Worm (Caenorhabditis elegans) whole organism, late embryonic: ENCODE measurements around the gene F49E12.8.

Experiments used
- C38D4.7 ChIP-seq: fragments of 200-800 bp; sonication (Bioruptor generic); optimal IDR thresholded peaks from 2 replicates; lab custom pipeline; 2018; ENCODE audit warnings: mild to moderate bottlenecking, missing genetic modification characterization, moderate library complexity, missing compliant biosample characterization
- F13H6.1 ChIP-seq: sonication (generic microtip); optimal IDR thresholded peaks from 2 replicates; lab custom pipeline; 2016; ENCODE audit warnings: missing genetic modification characterization, missing compliant biosample characterization
- K09A11.1 ChIP-seq: sonication (generic microtip); optimal IDR thresholded peaks from 2 replicates; lab custom pipeline; 2017; ENCODE audit warnings: antibody characterized with exemption, mild to moderate bottlenecking, missing genetic modification characterization, missing compliant biosample characterization; ENCODE audit not compliant: insufficient read depth
- T23F11.4 ChIP-seq: fragments of 200-800 bp; sonication (Bioruptor generic); optimal IDR thresholded peaks from 2 replicates; lab custom pipeline; 2018; ENCODE audit warnings: mild to moderate bottlenecking, missing genetic modification characterization, missing compliant biosample characterization
- ahr-1 ChIP-seq: sonication (generic microtip); optimal IDR thresholded peaks from 2 replicates; lab custom pipeline; 2016; ENCODE audit warnings: missing genetic modification characterization, missing compliant biosample characterization
- ama-1 ChIP-seq: fragments of 150-350 bp; optimal IDR thresholded peaks from 2 replicates; lab custom pipeline; 2014
- ceh-14 ChIP-seq: sonication (generic microtip); optimal IDR thresholded peaks from 2 replicates; lab custom pipeline; 2016; ENCODE audit warnings: missing genotype, missing genetic modification characterization, missing compliant biosample characterization
- ceh-18 ChIP-seq: sonication (generic microtip); optimal IDR thresholded peaks from 2 replicates; lab custom pipeline; 2016; ENCODE audit warnings: missing genetic modification characterization, missing compliant biosample characterization
- ceh-2 ChIP-seq: sonication (generic microtip); optimal IDR thresholded peaks from 2 replicates; lab custom pipeline; 2016; ENCODE audit warnings: missing genotype, missing genetic modification characterization, missing compliant biosample characterization
- ceh-24 ChIP-seq: sonication (generic microtip); optimal IDR thresholded peaks from 2 replicates; lab custom pipeline; 2016; ENCODE audit warnings: mild to moderate bottlenecking, missing genetic modification characterization, missing compliant biosample characterization
- ceh-30 ChIP-seq: fragments of 150-350 bp; optimal IDR thresholded peaks from 2 replicates; lab custom pipeline; 2014; ENCODE audit warnings: missing biosample characterization, missing genetic modification characterization
- ceh-31 ChIP-seq: sonication (generic microtip); optimal IDR thresholded peaks from 2 replicates; lab custom pipeline; 2016; ENCODE audit warnings: missing genetic modification characterization, missing compliant biosample characterization
- ceh-34 ChIP-seq: sonication (generic microtip); optimal IDR thresholded peaks from 2 replicates; lab custom pipeline; 2016; ENCODE audit warnings: mild to moderate bottlenecking, missing genetic modification characterization, missing compliant biosample characterization
- ceh-45 ChIP-seq: fragments of 200-800 bp; sonication (Bioruptor generic); IDR thresholded peaks from 2 replicates; pipeline ENCODE4 v1.3.6; 2022; ENCODE audit warnings: missing genetic modification reagents, missing genetic modification characterization, missing compliant biosample characterization
- dmd-4 ChIP-seq: sonication (generic microtip); optimal IDR thresholded peaks from 2 replicates; lab custom pipeline; 2016; ENCODE audit warnings: borderline replicate concordance, missing genetic modification characterization, missing compliant biosample characterization
- dve-1 ChIP-seq: sonication (generic microtip); optimal IDR thresholded peaks from 2 replicates; lab custom pipeline; 2017; ENCODE audit warnings: antibody characterized with exemption, mild to moderate bottlenecking, missing genetic modification characterization, missing compliant biosample characterization
- elt-2 ChIP-seq: sonication (generic microtip); optimal IDR thresholded peaks from 2 replicates; lab custom pipeline; 2016; ENCODE audit warnings: missing genetic modification reagents, missing genetic modification characterization, missing compliant biosample characterization
- elt-4 ChIP-seq: sonication (generic microtip); optimal IDR thresholded peaks from 2 replicates; lab custom pipeline; 2016; ENCODE audit warnings: missing genetic modification characterization, missing compliant biosample characterization
- eyg-1 ChIP-seq: sonication (generic microtip); optimal IDR thresholded peaks from 2 replicates; lab custom pipeline; 2016; ENCODE audit warnings: missing genotype, missing genetic modification characterization, missing compliant biosample characterization
- fax-1 ChIP-seq: sonication (generic microtip); optimal IDR thresholded peaks from 2 replicates; lab custom pipeline; 2016; ENCODE audit warnings: missing genotype, missing genetic modification characterization, missing compliant biosample characterization
- gmeb-2 ChIP-seq: sonication (generic microtip); optimal IDR thresholded peaks from 2 replicates; lab custom pipeline; 2016; ENCODE audit warnings: missing genetic modification characterization, inconsistent platforms, missing compliant biosample characterization
- hlh-15 ChIP-seq: sonication (generic microtip); optimal IDR thresholded peaks from 2 replicates; lab custom pipeline; 2016; ENCODE audit warnings: missing genetic modification characterization, missing compliant biosample characterization
- hlh-30 ChIP-seq: sonication (generic microtip); optimal IDR thresholded peaks from 2 replicates; lab custom pipeline; 2017; ENCODE audit warnings: antibody characterized with exemption, missing genetic modification characterization, missing compliant biosample characterization; ENCODE audit not compliant: insufficient read depth
- mec-3 ChIP-seq: sonication (generic microtip); optimal IDR thresholded peaks from 2 replicates; lab custom pipeline; 2016; ENCODE audit warnings: borderline replicate concordance, missing genetic modification characterization, missing compliant biosample characterization
- nhr-232 ChIP-seq: sonication (generic microtip); optimal IDR thresholded peaks from 2 replicates; lab custom pipeline; 2016; ENCODE audit warnings: missing genetic modification characterization, missing compliant biosample characterization
- odd-2 ChIP-seq: sonication (generic microtip); optimal IDR thresholded peaks from 2 replicates; lab custom pipeline; 2017; ENCODE audit warnings: antibody characterized with exemption, mild to moderate bottlenecking, missing genetic modification characterization, missing compliant biosample characterization
- pag-3 ChIP-seq: sonication (generic microtip); optimal IDR thresholded peaks from 2 replicates; lab custom pipeline; 2016; ENCODE audit warnings: missing compliant biosample characterization, missing genetic modification characterization, borderline replicate concordance
- pax-1 ChIP-seq: fragments of 150-350 bp; optimal IDR thresholded peaks from 2 replicates; lab custom pipeline; 2014; ENCODE audit warnings: missing biosample characterization, missing genetic modification characterization
- pha-2 ChIP-seq: sonication (generic microtip); optimal IDR thresholded peaks from 2 replicates; lab custom pipeline; 2017; ENCODE audit warnings: mild to moderate bottlenecking, missing genetic modification characterization, missing compliant biosample characterization
- pha-4 ChIP-seq: fragments of 150-350 bp; optimal IDR thresholded peaks from 2 replicates; lab custom pipeline; 2018; ENCODE audit warnings: missing biosample characterization, missing genetic modification reagents, missing genetic modification characterization
- pros-1 ChIP-seq: fragments of 150-350 bp; optimal IDR thresholded peaks from 2 replicates; lab custom pipeline; 2014; ENCODE audit warnings: missing biosample characterization, missing genetic modification reagents, missing genetic modification characterization
- ref-2 ChIP-seq: sonication (generic microtip); optimal IDR thresholded peaks from 2 replicates; lab custom pipeline; 2016; ENCODE audit warnings: missing genetic modification characterization, missing compliant biosample characterization
- sdc-2 ChIP-seq: sonication (generic microtip); optimal IDR thresholded peaks from 2 replicates; lab custom pipeline; 2016; ENCODE audit warnings: missing genotype, missing genetic modification characterization, missing compliant biosample characterization
- sox-2 ChIP-seq: fragments of 200-800 bp; sonication (Bioruptor generic); IDR thresholded peaks from 2 replicates; pipeline ENCODE4 v1.3.6; 2022; ENCODE audit warnings: missing genetic modification reagents, missing genetic modification characterization, missing compliant biosample characterization
- unc-55 ChIP-seq: sonication (generic microtip); optimal IDR thresholded peaks from 2 replicates; lab custom pipeline; 2017; ENCODE audit warnings: missing biosample characterization, missing genetic modification reagents, missing genetic modification characterization

The F49E12.8 gene

DNA sequence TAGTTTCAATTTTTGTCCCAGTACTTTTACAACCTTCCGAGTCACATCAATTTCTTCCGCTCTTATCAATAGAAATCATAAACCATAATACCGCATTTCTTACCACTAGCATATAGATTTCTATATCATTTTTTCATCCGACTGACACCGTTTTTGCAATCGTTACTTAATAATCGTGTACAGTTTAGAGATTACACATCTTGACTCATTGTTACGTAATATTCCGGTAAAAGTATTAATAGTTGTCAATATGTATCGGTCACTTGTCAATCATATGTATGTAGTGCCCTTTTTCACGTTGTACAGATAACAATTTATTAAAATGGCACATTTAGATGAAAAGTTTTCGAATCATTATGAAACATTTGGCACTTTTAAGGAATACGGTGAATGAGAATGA lies 5.9 kb upstream of the F49E12.8 start:
- TF ChIP-seq pax-1 (no peak), elt-2 (tag; lab: Kevin White, UChicago) (peak; percentile 41)

DNA sequence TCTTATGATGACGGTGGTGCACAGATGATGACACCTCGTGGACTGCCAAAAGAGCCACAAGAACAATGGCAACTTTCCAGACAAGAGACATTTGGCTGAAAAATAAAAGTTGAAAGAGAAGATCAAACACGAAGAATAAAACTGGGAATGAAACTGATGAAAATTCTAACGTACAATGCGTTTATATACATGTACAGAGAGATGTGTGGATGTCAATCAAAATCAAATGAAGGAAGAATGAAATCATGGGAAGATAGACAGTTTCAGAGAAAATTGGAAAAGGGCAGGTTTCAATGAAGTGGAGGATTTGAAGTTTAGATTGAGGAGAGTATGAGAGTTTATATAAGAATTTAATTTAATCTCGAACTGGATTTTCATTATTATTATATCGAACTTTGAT lies 5.0 kb upstream of the F49E12.8 start, which contains the start of gene dod-23:
dod-23 (minus strand) TSS at position 101 of the 400 bp plus-strand sequence.
- TF ChIP-seq dve-1 (no peak), ceh-34 (tag; lab: Kevin White, UChicago) (no peak), K09A11.1 (no peak), hlh-30 (tag; lab: Kevin White, UChicago) (no peak), pha-4 (tag; lab: Kevin White, UChicago) (no peak), ceh-18 (tag; lab: Kevin White, UChicago) (no peak), ama-1 (lab: Kevin White, UChicago) (no peak), gmeb-2 (no peak), pag-3 (tag; lab: Kevin White, UChicago) (no peak), C38D4.7 (no peak), ceh-45 (GFP tag; lab: Robert Waterston, UW) (no peak), nhr-232 (no peak), ceh-24 (tag; lab: Kevin White, UChicago) (no peak), elt-4 (no peak), ceh-30 (no peak), unc-55 (no peak), sox-2 (GFP tag; lab: Robert Waterston, UW) (no peak), fax-1 (tag; lab: Kevin White, UChicago) (no peak), odd-2 (tag; lab: Kevin White, UChicago) (no peak), ahr-1 (tag; lab: Kevin White, UChicago) (no peak)

DNA sequence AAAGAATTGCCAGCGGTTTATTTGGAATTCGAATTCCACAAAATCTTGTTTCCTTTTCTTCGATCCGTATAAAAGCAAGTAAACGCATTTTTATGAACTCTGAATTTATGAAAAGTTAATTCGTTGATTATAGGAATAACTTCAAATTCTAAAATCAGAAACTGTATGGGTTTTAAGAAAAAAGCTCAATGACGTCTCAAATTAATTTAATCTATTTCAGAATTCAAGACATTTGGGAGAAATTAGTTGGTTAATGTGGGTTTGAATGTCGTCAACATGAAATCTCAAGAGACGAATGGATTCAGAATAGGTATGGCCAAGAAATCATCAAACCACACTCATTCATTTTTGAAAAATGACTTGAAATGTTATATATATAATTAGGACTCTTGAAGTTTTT lies 1.9 kb upstream of the F49E12.8 start, which contains the start of gene F49E12.7:
F49E12.7 (minus strand) TSS at position 101 of the 400 bp plus-strand sequence.
- TF ChIP-seq ahr-1 (tag; lab: Kevin White, UChicago) (no peak), pha-2 (no peak), ceh-2 (tag; lab: Kevin White, UChicago) (no peak), sdc-2 (tag; lab: Kevin White, UChicago) (no peak), T23F11.4 (GFP tag; lab: Kevin White, UChicago) (no peak), dmd-4 (tag; lab: Kevin White, UChicago) (no peak), mec-3 (tag; lab: Kevin White, UChicago) (no peak), hlh-15 (tag; lab: Kevin White, UChicago) (no peak), pax-1 (no peak), F13H6.1 (no peak)

DNA sequence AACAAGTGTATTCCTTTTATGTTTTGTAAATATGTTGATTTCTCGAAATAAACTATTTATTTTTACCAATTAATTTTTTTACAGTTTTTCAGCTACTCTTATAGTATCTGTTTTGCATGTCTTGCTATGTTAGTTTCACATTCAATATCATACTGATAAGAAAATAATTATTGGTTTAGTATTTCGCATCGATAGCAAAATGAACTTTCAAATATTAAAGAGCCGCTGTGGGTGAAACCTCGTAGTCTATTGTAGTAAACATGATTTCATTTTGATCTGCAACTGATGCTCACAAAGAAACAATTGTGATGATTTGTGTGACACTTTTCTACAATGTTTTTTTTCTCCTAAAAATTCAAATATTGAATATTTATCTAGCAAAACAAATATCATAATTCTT lies 1.9 kb downstream of the F49E12.8 start:
- TF ChIP-seq eyg-1 (no peak), pha-4 (tag; lab: Kevin White, UChicago) (no peak)

DNA sequence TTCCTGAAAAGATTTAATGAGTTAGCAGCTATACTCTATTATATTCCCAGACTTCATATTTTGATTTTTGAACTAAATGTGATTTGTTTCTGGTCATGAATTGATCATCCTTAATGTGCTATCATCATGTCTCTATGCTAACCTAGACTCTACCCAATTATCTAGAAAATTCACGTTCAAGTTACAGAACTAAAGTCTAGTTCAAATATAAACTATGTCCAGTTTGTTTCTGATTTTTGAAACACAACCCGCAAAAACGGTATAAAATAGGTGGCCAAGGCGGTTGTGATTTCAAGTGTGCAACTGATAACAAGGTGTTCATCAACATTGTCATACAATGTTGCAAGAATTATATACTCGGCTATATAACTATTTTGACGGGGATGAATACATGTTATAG lies 3.4 kb downstream of the F49E12.8 start, which contains the start of gene F49E12.10:
F49E12.10 (plus strand) TSS at position 301 of the 400 bp plus-strand sequence.
- TF ChIP-seq mec-3 (tag; lab: Kevin White, UChicago) (no peak), ceh-14 (tag; lab: Kevin White, UChicago) (no peak), ref-2 (tag; lab: Kevin White, UChicago) (no peak), sdc-2 (tag; lab: Kevin White, UChicago) (no peak), fax-1 (tag; lab: Kevin White, UChicago) (no peak), ceh-31 (tag; lab: Kevin White, UChicago) (no peak), ceh-45 (GFP tag; lab: Robert Waterston, UW) (no peak), K09A11.1 (no peak), ceh-34 (tag; lab: Kevin White, UChicago) (no peak), pros-1 (tag; lab: Kevin White, UChicago) (no peak)
